Worm (Caenorhabditis elegans): ENCODE results near the gene fip-7.
A peak's percentile ranks its signal among the peaks of the same experiment; 100 is the strongest.

Gene fip-7

ce11 chrIV:16656232-16656631, 30.2 kb downstream of the fip-7 start, which contains the start of gene tsr-2 (continued):
- TF ChIP-seq ztf-11 (tag; optimal IDR thresholded peaks at IDR 0.05), result peak in 1 of 2 experiments; percentile 66
- peak; percentile 10 for TF ChIP-seq ceh-90 (tag; optimal IDR thresholded peaks at IDR 0.05)
- TF ChIP-seq Y116A8C.19 (tag; optimal IDR thresholded peaks at IDR 0.05; ENCODE audit: borderline replicate concordance), result no peak
- peak; percentile 89 for TF ChIP-seq nhr-77 (tag; optimal IDR thresholded peaks at IDR 0.05)
- peak; percentile 92 for TF ChIP-seq lin-14 (GFP tag; optimal IDR thresholded peaks at IDR 0.05)
- TF ChIP-seq tlp-1 (tag; optimal IDR thresholded peaks at IDR 0.05), result no peak
- peak; percentile 77 for TF ChIP-seq mab-9 (GFP tag; IDR thresholded peaks at IDR 0.05)
- TF ChIP-seq blmp-1 (tag; optimal IDR thresholded peaks at IDR 0.05), result peak; percentile 63
- TF ChIP-seq hlh-4 (tag; optimal IDR thresholded peaks at IDR 0.05), result no peak
- TF ChIP-seq ceh-82 (tag; optimal IDR thresholded peaks at IDR 0.05), result peak; percentile 93 to 96 (median 94)
- TF ChIP-seq hlh-17 (GFP tag; optimal IDR thresholded peaks at IDR 0.05; ENCODE audit: borderline replicate concordance), result no peak
- TF ChIP-seq nhr-90 (tag; optimal IDR thresholded peaks at IDR 0.05; ENCODE audit: poor library complexity), result peak; percentile 89
- TF ChIP-seq isw-1 (GFP tag; IDR thresholded peaks at IDR 0.05), result peak; percentile 93
- peak; percentile 82 for TF ChIP-seq C04F5.9 (tag; optimal IDR thresholded peaks at IDR 0.05)
- peak; percentile 20 for TF ChIP-seq aha-1 (tag; optimal IDR thresholded peaks at IDR 0.05)
- peak; percentile 91 for TF ChIP-seq xbp-1 (tag; optimal IDR thresholded peaks at IDR 0.05)
- peak; percentile 85 for TF ChIP-seq pag-3 (tag; optimal IDR thresholded peaks at IDR 0.05; ENCODE audit: borderline replicate concordance, insufficient read depth)
- no peak for TF ChIP-seq efl-3 (GFP tag; optimal IDR thresholded peaks at IDR 0.05)
- TF ChIP-seq lin-13 (GFP tag; optimal IDR thresholded peaks at IDR 0.05), result peak; percentile 91
- TF ChIP-seq dsc-1 (tag; optimal IDR thresholded peaks at IDR 0.05), result peak; percentile 89
- TF ChIP-seq nhr-19 (GFP tag; conservative IDR thresholded peaks at IDR 0.05), result peak; percentile 90
- TF ChIP-seq grh-1 (GFP tag; IDR thresholded peaks at IDR 0.05), result peak; percentile 79
- peak; percentile 89 for TF ChIP-seq unc-86 (tag; optimal IDR thresholded peaks at IDR 0.05)
- TF ChIP-seq unc-62 (GFP tag; optimal IDR thresholded peaks at IDR 0.05), result no peak
- peak; percentile 76 for TF ChIP-seq zip-4 (GFP tag; optimal IDR thresholded peaks at IDR 0.05)
- TF ChIP-seq mdl-1 (tag; optimal IDR thresholded peaks at IDR 0.05), result peak in 1 of 2 experiments; percentile 88
- TF ChIP-seq egl-13 (tag; optimal IDR thresholded peaks at IDR 0.05), result peak; percentile 77
- TF ChIP-seq lin-15B (tag; optimal IDR thresholded peaks at IDR 0.05), result peak; percentile 85
- TF ChIP-seq ama-1 (optimal IDR thresholded peaks at IDR 0.05), result peak; percentile 50
- peak; percentile 94 for TF ChIP-seq tbx-2 (tag; optimal IDR thresholded peaks at IDR 0.05)
- TF ChIP-seq unc-98 (GFP tag; IDR thresholded peaks at IDR 0.05), result peak; percentile 70
- peak; percentile 82 for TF ChIP-seq pax-3 (tag; optimal IDR thresholded peaks at IDR 0.05)
- TF ChIP-seq fkh-10 (GFP tag; optimal IDR thresholded peaks at IDR 0.05), result peak; percentile 50
- TF ChIP-seq sup-37 (GFP tag; optimal IDR thresholded peaks at IDR 0.05), result peak; percentile 77
- peak; percentile 95 for TF ChIP-seq rnt-1 (tag; optimal IDR thresholded peaks at IDR 0.05)
- TF ChIP-seq alr-1 (tag; optimal IDR thresholded peaks at IDR 0.05; ENCODE audit: borderline replicate concordance), result no peak
- peak; percentile 38 for TF ChIP-seq nhr-237 (tag; optimal IDR thresholded peaks at IDR 0.05)
- TF ChIP-seq ceh-63 (GFP tag; optimal IDR thresholded peaks at IDR 0.05), result no peak
- TF ChIP-seq ztf-4 (tag; optimal IDR thresholded peaks at IDR 0.05), result peak; percentile 71
- peak; percentile 96 for TF ChIP-seq nhr-71 (tag; optimal IDR thresholded peaks at IDR 0.05)
- no peak for TF ChIP-seq zag-1 (tag; optimal IDR thresholded peaks at IDR 0.05)
- peak; percentile 93 for TF ChIP-seq nhr-85 (tag)
- peak; percentile 89 for TF ChIP-seq fos-1 (tag; optimal IDR thresholded peaks at IDR 0.05)

DNA sequence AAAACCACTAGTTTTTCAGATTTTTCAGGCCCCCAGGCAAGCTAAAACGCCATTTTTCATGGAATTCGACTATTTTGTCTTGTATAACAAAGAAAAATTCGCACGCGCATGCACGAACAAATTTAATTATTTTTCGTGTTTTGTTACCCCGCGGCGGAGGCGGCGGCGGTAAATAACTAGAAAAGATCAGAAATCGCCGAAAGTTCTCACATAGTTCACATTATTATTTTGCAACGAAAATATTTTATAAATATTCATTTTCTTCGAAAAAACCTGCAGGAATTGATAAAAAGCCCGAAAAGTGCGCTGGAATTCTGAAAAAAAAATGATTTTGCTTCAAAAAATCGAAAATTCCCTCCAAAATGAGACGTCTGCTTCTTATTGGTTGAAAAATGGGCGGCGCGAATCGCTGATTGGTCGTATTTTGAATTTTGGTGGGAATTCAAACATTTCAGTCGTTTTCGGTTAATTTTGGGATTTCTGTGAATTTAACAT, 31.5 kb downstream of the fip-7 start:
- peak; percentile 4 for TF ChIP-seq xbp-1 (tag; optimal IDR thresholded peaks at IDR 0.05)
- TF ChIP-seq F16B12.6 (tag; optimal IDR thresholded peaks at IDR 0.05), result no peak
- no peak for TF ChIP-seq unc-98 (GFP tag; IDR thresholded peaks at IDR 0.05)
- TF ChIP-seq unc-130 (tag; optimal IDR thresholded peaks at IDR 0.05), result no peak
- no peak for TF ChIP-seq Y116A8C.19 (tag; optimal IDR thresholded peaks at IDR 0.05; ENCODE audit: borderline replicate concordance)
- no peak for TF ChIP-seq nhr-90 (tag; optimal IDR thresholded peaks at IDR 0.05; ENCODE audit: poor library complexity)
- no peak for TF ChIP-seq lin-35 (GFP tag; optimal IDR thresholded peaks at IDR 0.05)
- TF ChIP-seq irx-1 (tag; optimal IDR thresholded peaks at IDR 0.05), result no peak
- no peak for TF ChIP-seq egl-27 (tag; optimal IDR thresholded peaks at IDR 0.05)
- no peak for TF ChIP-seq C16A3.4 (tag; optimal IDR thresholded peaks at IDR 0.05)
- no peak for TF ChIP-seq elt-3 (tag; optimal IDR thresholded peaks at IDR 0.05)
- TF ChIP-seq nhr-71 (tag; optimal IDR thresholded peaks at IDR 0.05), result peak; percentile 52
- no peak for TF ChIP-seq lin-13 (GFP tag; optimal IDR thresholded peaks at IDR 0.05)
- no peak for TF ChIP-seq zag-1 (tag; optimal IDR thresholded peaks at IDR 0.05)
- no peak for TF ChIP-seq swsn-7 (tag; optimal IDR thresholded peaks at IDR 0.05)
- TF ChIP-seq nhr-77 (tag; optimal IDR thresholded peaks at IDR 0.05), result no peak
- TF ChIP-seq elt-2 (tag; optimal IDR thresholded peaks at IDR 0.05), result no peak
